Worm (Caenorhabditis elegans): ENCODE data around the gene F35C5.12.

The F35C5.12 gene

DNA sequence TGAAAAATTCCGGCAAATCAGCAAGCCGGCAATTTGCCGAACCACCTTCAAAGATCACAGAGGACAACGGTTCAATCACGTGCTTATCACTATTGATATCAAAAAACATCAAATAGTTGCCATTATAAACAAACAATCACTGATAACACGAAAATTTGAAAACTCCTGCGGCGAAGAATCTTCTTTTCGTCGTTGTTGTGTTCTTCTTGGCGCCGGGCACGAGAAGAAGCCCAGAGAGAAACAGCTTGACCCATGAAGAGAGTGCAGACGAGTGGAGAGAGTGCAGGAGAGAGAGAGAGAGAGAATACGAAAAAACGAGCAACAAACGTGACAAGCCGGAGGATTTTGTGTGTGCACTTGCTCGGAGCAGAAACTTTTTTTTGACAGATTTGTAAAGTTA is 35.7 kb downstream of the F35C5.12 start (continued):
- TF ChIP-seq mxl-3 (GFP tag; optimal IDR thresholded peaks at IDR 0.05) (no peak), nhr-102 (tag; optimal IDR thresholded peaks at IDR 0.05) (peak; percentile 69), lsy-2 (tag; optimal IDR thresholded peaks at IDR 0.05) (peak in 1 of 2 experiments; percentile 61), nhr-41 (GFP tag; IDR thresholded peaks at IDR 0.05) (0 out of 2 replicates have a peak, but pooled peaks have one; percentile 41), rbr-2 (tag; optimal IDR thresholded peaks at IDR 0.05) (no peak), mxl-2 (GFP tag; conservative IDR thresholded peaks at IDR 0.05) (no peak), zfp-2 (tag; optimal IDR thresholded peaks at IDR 0.05) (no peak), dmd-8 (GFP tag; IDR thresholded peaks at IDR 0.05) (no peak), lim-7 (GFP tag; IDR thresholded peaks at IDR 0.05) (no peak), ZK337.2 (GFP tag; IDR thresholded peaks at IDR 0.05) (no peak), arid-1 (GFP tag; conservative IDR thresholded peaks at IDR 0.05) (no peak), snpc-4 (tag; optimal IDR thresholded peaks at IDR 0.05) (no peak), F44E2.7 (GFP tag; IDR thresholded peaks at IDR 0.05) (no peak), gei-8 (GFP tag; optimal IDR thresholded peaks at IDR 0.05) (peak; percentile 41), php-3 (GFP tag; IDR thresholded peaks at IDR 0.05) (peak; percentile 66), zip-2 (tag; optimal IDR thresholded peaks at IDR 0.05) (no peak), nhr-11 (tag; optimal IDR thresholded peaks at IDR 0.05) (peak; percentile 39), hlh-30 (tag; optimal IDR thresholded peaks at IDR 0.05; ENCODE audit: insufficient read depth) (peak; percentile 90), lir-3 (tag; optimal IDR thresholded peaks at IDR 0.05) (no peak)

DNA sequence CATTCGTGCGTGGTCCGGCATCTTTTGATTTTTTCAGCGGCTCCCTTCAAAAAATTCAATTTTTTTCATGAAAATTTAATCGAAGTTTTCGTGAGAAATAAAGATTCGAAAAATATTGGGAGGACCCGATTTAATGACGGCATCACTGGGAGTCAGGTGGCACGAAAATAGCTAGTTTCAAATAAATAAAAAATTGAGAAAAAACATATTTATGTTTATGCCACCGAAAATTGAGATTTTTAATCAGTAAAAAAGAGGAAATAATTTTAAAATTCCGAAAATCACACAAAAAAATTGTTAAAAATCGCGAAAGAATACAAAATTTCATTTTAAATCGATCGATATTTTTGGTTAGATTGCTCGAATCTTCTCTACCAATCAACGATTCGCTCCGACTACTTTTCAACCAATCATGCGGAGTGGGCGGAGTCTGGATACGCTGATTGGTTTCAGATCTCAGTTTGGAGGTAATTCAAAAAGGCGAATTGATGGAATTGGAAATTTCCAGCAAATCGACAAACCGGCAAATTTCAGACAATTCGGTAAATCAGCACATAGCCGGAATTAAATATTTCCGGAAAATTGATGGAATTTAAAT is 36.2 kb downstream of the F35C5.12 start, which contains the start of gene gsy-1:
Gene gsy-1 (minus strand): TSS at position 51 of the 598 bp plus-strand sequence.
- TF ChIP-seq skn-1 (tag; optimal IDR thresholded peaks at IDR 0.05) (no peak), lin-39 (tag; optimal IDR thresholded peaks at IDR 0.05) (no peak), fkh-10 (GFP tag; optimal IDR thresholded peaks at IDR 0.05) (no peak), daf-16 (GFP tag; optimal IDR thresholded peaks at IDR 0.05) (peak in 1 of 2 experiments; percentile 52), daf-16 (tag; optimal IDR thresholded peaks at IDR 0.05) (no peak)

DNA sequence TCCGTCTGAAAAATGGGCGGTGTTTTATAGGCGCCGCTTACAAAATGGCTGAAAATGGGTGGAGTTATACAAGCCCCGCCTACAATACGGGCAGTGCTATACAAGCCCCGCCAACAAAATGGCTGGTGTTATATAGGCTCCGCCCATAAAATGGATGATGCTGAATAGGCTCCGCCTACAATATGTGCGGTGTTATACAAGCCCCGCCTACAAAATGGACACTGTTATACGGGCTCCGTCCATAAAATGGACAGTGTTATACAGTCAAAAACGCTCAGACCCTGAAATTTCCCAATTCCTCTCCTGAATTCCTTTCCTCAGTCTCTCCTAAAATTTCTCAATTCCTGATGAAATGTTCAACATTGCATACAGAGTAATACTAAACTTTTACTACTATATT is 48.3 kb downstream of the F35C5.12 start:
- TF ChIP-seq T20F7.1 (GFP tag; optimal IDR thresholded peaks at IDR 0.05) (no peak), R02D3.7 (tag; optimal IDR thresholded peaks at IDR 0.05) (no peak), rbr-2 (tag; optimal IDR thresholded peaks at IDR 0.05) (no peak), F26F4.8 (GFP tag; conservative IDR thresholded peaks at IDR 0.05) (no peak), ces-1 (GFP tag; optimal IDR thresholded peaks at IDR 0.05) (no peak), hlh-30 (tag; optimal IDR thresholded peaks at IDR 0.05; ENCODE audit: insufficient read depth) (no peak), nhr-25 (tag; optimal IDR thresholded peaks at IDR 0.05; ENCODE audit: borderline replicate concordance, insufficient read depth) (no peak), nhr-42 (GFP tag; IDR thresholded peaks at IDR 0.05) (no peak), T26A8.4 (GFP tag; IDR thresholded peaks at IDR 0.05) (0 out of 2 replicates have a peak, but pooled peaks have one; percentile 13), nhr-77 (tag; optimal IDR thresholded peaks at IDR 0.05) (peak; percentile 1), lin-39 (tag; optimal IDR thresholded peaks at IDR 0.05) (no peak), dmd-6 (GFP tag; IDR thresholded peaks at IDR 0.05) (no peak), pqm-1 (tag; optimal IDR thresholded peaks at IDR 0.05) (no peak), F49E8.2 (tag; optimal IDR thresholded peaks at IDR 0.05; ENCODE audit: borderline replicate concordance) (no peak), jun-1 (tag; optimal IDR thresholded peaks at IDR 0.05) (no peak), ceh-20 (GFP tag; IDR thresholded peaks at IDR 0.05) (no peak), ceh-32 (tag; optimal IDR thresholded peaks at IDR 0.05; ENCODE audit: poor library complexity) (no peak), daf-12 (tag; optimal IDR thresholded peaks at IDR 0.05) (no peak), zfp-3 (GFP tag; conservative IDR thresholded peaks at IDR 0.05) (no peak), ama-1 (optimal IDR thresholded peaks at IDR 0.05) (peak; percentile 56), mxl-3 (GFP tag; optimal IDR thresholded peaks at IDR 0.05) (no peak), daf-8 (GFP tag; IDR thresholded peaks at IDR 0.05) (no peak), dmd-8 (GFP tag; IDR thresholded peaks at IDR 0.05) (0 out of 2 replicates have a peak, but pooled peaks have one; percentile 60), aha-1 (tag) (peak; percentile 85), F44E2.7 (GFP tag; IDR thresholded peaks at IDR 0.05) (0 out of 2 replicates have a peak, but pooled peaks have one; percentile 25)
